Fruit fly (Drosophila melanogaster) whole organism, embryonic: Measurements from ENCODE around the gene klar.

Experiments used
- Abd-B ChIP-seq: fragments of 200-800 bp; sonication (Bioruptor generic); optimal IDR thresholded peaks from 2 replicates; lab custom pipeline; 2018; ENCODE audit warnings: missing biosample characterization, mild to moderate bottlenecking, missing genetic modification characterization, moderate library complexity
- CG17385 ChIP-seq: fragments of 200-800 bp; sonication (Bioruptor generic); optimal IDR thresholded peaks from 3 replicates; lab custom pipeline; 2018; ENCODE audit warnings: missing biosample characterization, mild to moderate bottlenecking, missing genetic modification characterization
- CG34422 ChIP-seq: fragments of 200-800 bp; sonication (Bioruptor generic); IDR thresholded peaks from 3 replicates; pipeline ENCODE4 v1.3.6; 2022; ENCODE audit warnings: missing biosample characterization, missing genetic modification characterization
- Chrac-16 ChIP-seq: fragments of 200-800 bp; sonication (Bioruptor generic); optimal IDR thresholded peaks from 3 replicates; lab custom pipeline; 2016; ENCODE audit warnings: missing biosample characterization, missing genetic modification characterization
- YL-1 ChIP-seq: fragments of 200-800 bp; sonication (Bioruptor generic); optimal IDR thresholded peaks from 3 replicates; lab custom pipeline; 2017; ENCODE audit warnings: missing biosample characterization, mild to moderate bottlenecking, missing genetic modification characterization
- cas ChIP-seq: fragments of 200-800 bp; sonication (Bioruptor generic); IDR thresholded peaks from 2 replicates; pipeline ENCODE4 v1.3.6; 2022; ENCODE audit warnings: missing biosample characterization, missing genetic modification characterization

dm6 chr3L:439538-439937, 100.9 kb downstream of the klar start:
- TF ChIP-seq Abd-B (GFP tag; lab: Kevin White, UChicago) (no peak), CG17385 (no peak), CG34422 (GFP tag; lab: Robert Waterston, UW) (no peak), YL-1 (no peak), Chrac-16 (GFP tag; lab: Kevin White, UChicago) (no peak), cas (GFP tag; lab: Robert Waterston, UW) (no peak)
